Worm (Caenorhabditis elegans) whole organism, L2 larva: ENCODE data around the gene idpp-5.

Experiments
- C34F6.9 ChIP-seq: fragments of 150-350 bp; optimal IDR thresholded peaks from 2 replicates; lab custom pipeline; 2014; ENCODE audit warnings: missing biosample characterization, missing genetic modification characterization
- aly-2 ChIP-seq: fragments of 150-350 bp; optimal IDR thresholded peaks from 2 replicates; lab custom pipeline; 2014; ENCODE audit warnings: missing biosample characterization, missing genetic modification characterization
- mdl-1 ChIP-seq, 2 experiments: fragments of 150-350 bp in 1 of 2; sonication (generic microtip) in 1 of 2; optimal IDR thresholded peaks; 2 replicates each; lab custom pipeline; 2017; ENCODE audit warnings: missing biosample characterization in 2 of 2, missing genetic modification characterization in 2 of 2
- nhr-23 ChIP-seq: fragments of 150-350 bp; optimal IDR thresholded peaks from 2 replicates; lab custom pipeline; 2014; ENCODE audit warnings: missing biosample characterization, missing genetic modification reagents, missing genetic modification characterization
- unc-55 ChIP-seq: fragments of 150-350 bp; sonication (generic microtip); optimal IDR thresholded peaks from 3 replicates; lab custom pipeline; 2014; ENCODE audit warnings: missing biosample characterization, missing genetic modification reagents, missing genetic modification characterization

DNA sequence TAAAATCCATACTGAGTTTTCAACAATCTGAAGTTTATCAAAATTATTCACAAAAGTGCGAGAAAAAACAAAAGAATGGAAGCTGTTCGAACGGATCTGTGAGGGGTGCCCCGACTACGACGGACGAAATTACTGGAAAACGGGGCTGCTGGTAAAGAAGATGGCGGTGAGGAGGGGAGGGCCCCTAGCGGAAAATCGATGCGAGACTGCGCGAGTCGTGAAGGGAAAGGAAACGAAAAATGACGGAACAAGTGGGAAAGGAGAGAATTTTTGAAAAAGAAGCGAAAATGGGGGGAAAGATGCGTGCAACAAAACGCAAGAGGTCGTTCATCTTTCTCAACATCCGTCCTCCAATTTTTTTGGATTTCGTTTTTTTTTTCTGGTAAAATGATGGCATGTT lies 10.1 kb upstream of the idpp-5 start:
- no peak for TF ChIP-seq nhr-23 (tag; lab: Kevin White, UChicago)
- TF ChIP-seq unc-55 (GFP tag; lab: Kevin White, UChicago), result peak; percentile 31
- TF ChIP-seq mdl-1 (tag; optimal IDR thresholded peaks at IDR 0.05; lab: Kevin White, UChicago), result no peak
- TF ChIP-seq aly-2 (tag; lab: Kevin White, UChicago), result no peak
- peak; percentile 25 for TF ChIP-seq C34F6.9 (tag; lab: Kevin White, UChicago)
